Fruit fly (Drosophila melanogaster): ENCODE data around the gene Sirt1.

Gene Sirt1

dm6 chr2L:13164994-13165801 lies at the start of gene Sirt1:
TSS of gene Sirt1 (plus strand) at chr2L:13165564.
- TF ChIP-seq CG9215 (GFP tag; IDR thresholded peaks at IDR 0.05) (peak; percentile 88), MTF-1 (GFP tag; optimal IDR thresholded peaks at IDR 0.05; ENCODE audit: borderline replicate concordance) (peak; percentile 67), CG3838 (GFP tag; optimal IDR thresholded peaks at IDR 0.05) (no peak), jigr1 (GFP tag; IDR thresholded peaks at IDR 0.05) (peak; percentile 70; the same call in 1 of the 3 replicates), Fer1 (GFP tag; optimal IDR thresholded peaks at IDR 0.05) (peak; percentile 65), CG10654 (GFP tag; optimal IDR thresholded peaks at IDR 0.05) (peak; percentile 76), Dip2 (GFP tag; IDR thresholded peaks at IDR 0.05) (no peak), CG9797 (GFP tag; optimal IDR thresholded peaks at IDR 0.05) (peak; percentile 70), oc (tag; optimal IDR thresholded peaks at IDR 0.05) (no peak), crp (GFP tag; optimal IDR thresholded peaks at IDR 0.05) (peak in 1 of 2 experiments; percentile 49), sqz (GFP tag; optimal IDR thresholded peaks at IDR 0.05) (no peak), bbx (GFP tag; IDR thresholded peaks at IDR 0.05; ENCODE audit: partially characterized antibody) (peak; percentile 63; the same call in 1 of the 2 replicates), CG15514 (GFP tag; optimal IDR thresholded peaks at IDR 0.05) (peak; percentile 45), CG1647 (GFP tag; optimal IDR thresholded peaks at IDR 0.05) (no peak), HmgZ (tag; optimal IDR thresholded peaks at IDR 0.05) (peak; percentile 34), CG10431 (GFP tag; optimal IDR thresholded peaks at IDR 0.05) (peak; percentile 49), CG6765 (GFP tag; optimal IDR thresholded peaks at IDR 0.05) (peak; percentile 66), CG2120 (GFP tag; optimal IDR thresholded peaks at IDR 0.05) (peak; percentile 85), Sox100B (GFP tag; optimal IDR thresholded peaks at IDR 0.05) (no peak), CG17361 (GFP tag; IDR thresholded peaks at IDR 0.05) (peak; percentile 98), Stat92E (GFP tag; optimal IDR thresholded peaks at IDR 0.05) (peak in 1 of 3 experiments; percentile 86), CG15269 (tag; optimal IDR thresholded peaks at IDR 0.05) (peak; percentile 90), CG6813 (GFP tag; optimal IDR thresholded peaks at IDR 0.05) (peak; percentile 73), sd (tag; optimal IDR thresholded peaks at IDR 0.05) (peak; percentile 54), Awh (GFP tag; IDR thresholded peaks at IDR 0.05) (peak; percentile 61; the same call in 1 of the 2 replicates), CG1233 (GFP tag; optimal IDR thresholded peaks at IDR 0.05) (peak; percentile 86), dati (GFP tag; IDR thresholded peaks at IDR 0.05) (no peak), Xbp1 (GFP tag; optimal IDR thresholded peaks at IDR 0.05) (peak; percentile 92), GATAe (GFP tag; conservative IDR thresholded peaks at IDR 0.05) (no peak), CG1832 (GFP tag; optimal IDR thresholded peaks at IDR 0.05) (no peak), pita (GFP tag; optimal IDR thresholded peaks at IDR 0.05) (no peak), CG3281 (GFP tag; optimal IDR thresholded peaks at IDR 0.05) (peak; percentile 89), tx (GFP tag; optimal IDR thresholded peaks at IDR 0.05) (peak; percentile 26), her (GFP tag; optimal IDR thresholded peaks at IDR 0.05) (peak; percentile 42), Hmr (GFP tag; optimal IDR thresholded peaks at IDR 0.05) (peak; percentile 86), ro (GFP tag; IDR thresholded peaks at IDR 0.05) (peak; percentile 66; the same call in 1 of the 2 replicates), bigmax (GFP tag; optimal IDR thresholded peaks at IDR 0.05) (no peak), Fer2 (tag; optimal IDR thresholded peaks at IDR 0.05) (peak; percentile 74), Xrp1 (GFP tag; IDR thresholded peaks at IDR 0.05) (peak; percentile 80), CG5180 (GFP tag; optimal IDR thresholded peaks at IDR 0.05) (no peak), Dref (GFP tag; IDR thresholded peaks at IDR 0.05) (no peak), Eip74EF (GFP tag; optimal IDR thresholded peaks at IDR 0.05) (peak in 1 of 2 experiments; percentile 67), luna (GFP tag; optimal IDR thresholded peaks at IDR 0.05) (no peak), CG18011 (GFP tag; optimal IDR thresholded peaks at IDR 0.05) (peak; percentile 47), mam (GFP tag; optimal IDR thresholded peaks at IDR 0.05) (peak; percentile 59), nau (GFP tag; optimal IDR thresholded peaks at IDR 0.05) (no peak), disco-r (GFP tag; optimal IDR thresholded peaks at IDR 0.05) (no peak)

Data from whole organism, embryonic.